Worm (Caenorhabditis elegans) whole organism, L1 larva: Measurements from ENCODE around the gene mdt-8.

Source experiments
- dpl-1 ChIP-seq, 3 experiments: fragments of 150-350 bp in 2 of 3; sonication (generic microtip) in 1 of 3; optimal IDR thresholded peaks; 2 replicates each; lab custom pipeline; 2014 to 2017; ENCODE audit warnings: missing biosample characterization in 3 of 3, missing genetic modification characterization in 3 of 3, missing genetic modification reagents in 3 of 3
- fkh-10 ChIP-seq: sonication (generic microtip); optimal IDR thresholded peaks from 2 replicates; lab custom pipeline; 2017; ENCODE audit warnings: missing biosample characterization, missing genetic modification reagents, missing genetic modification characterization
- jun-1 ChIP-seq: fragments of 150-350 bp; optimal IDR thresholded peaks from 2 replicates; lab custom pipeline; 2014; ENCODE audit warnings: missing biosample characterization, missing genetic modification reagents, missing genetic modification characterization
- lin-39 ChIP-seq: fragments of 150-350 bp; optimal IDR thresholded peaks from 2 replicates; lab custom pipeline; 2014; ENCODE audit warnings: missing biosample characterization, missing genetic modification reagents, missing genetic modification characterization
- lsy-2 ChIP-seq, 2 experiments: fragments of 150-350 bp; optimal IDR thresholded peaks; 2 replicates each; lab custom pipeline; 2014; ENCODE audit warnings: missing biosample characterization in 2 of 2, missing genetic modification characterization in 2 of 2
- mep-1 ChIP-seq: fragments of 150-350 bp; optimal IDR thresholded peaks from 2 replicates; lab custom pipeline; 2014; ENCODE audit warnings: missing biosample characterization, missing genetic modification characterization
- nhr-76 ChIP-seq: sonication (generic microtip); optimal IDR thresholded peaks from 2 replicates; lab custom pipeline; 2017; ENCODE audit warnings: missing biosample characterization, missing genetic modification characterization
- nhr-77 ChIP-seq: fragments of 150-350 bp; optimal IDR thresholded peaks from 2 replicates; lab custom pipeline; 2014; ENCODE audit warnings: missing biosample characterization, missing genetic modification characterization
- nhr-85 ChIP-seq: sonication (generic microtip); peaks from one replicate; lab custom pipeline; 2016; ENCODE audit warnings: missing genetic modification characterization, inconsistent platforms, missing compliant biosample characterization
- skn-1 ChIP-seq: fragments of 150-350 bp; optimal IDR thresholded peaks from 2 replicates; lab custom pipeline; 2014; ENCODE audit warnings: missing biosample characterization, missing genetic modification characterization
- unc-130 ChIP-seq: fragments of 150-350 bp; optimal IDR thresholded peaks from 2 replicates; lab custom pipeline; 2017; ENCODE audit warnings: missing biosample characterization, missing genetic modification characterization, inconsistent platforms
- zag-1 ChIP-seq: fragments of 150-350 bp; optimal IDR thresholded peaks from 2 replicates; lab custom pipeline; 2014; ENCODE audit warnings: missing biosample characterization, missing genetic modification characterization

ce11 chrII:11536505-11536904 is 2.9 kb upstream of the mdt-8 start:
- TF ChIP-seq nhr-85 (tag; lab: Kevin White, UChicago) (no peak), lin-39 (tag; lab: Kevin White, UChicago) (no peak), jun-1 (tag; lab: Kevin White, UChicago) (no peak), nhr-76 (tag; lab: Kevin White, UChicago) (no peak), nhr-77 (tag; lab: Kevin White, UChicago) (no peak), dpl-1 (GFP tag; optimal IDR thresholded peaks at IDR 0.05; lab: Kevin White, UChicago) (no peak), unc-130 (tag; lab: Kevin White, UChicago) (no peak), zag-1 (tag; lab: Kevin White, UChicago) (no peak), mep-1 (tag; lab: Kevin White, UChicago) (no peak), skn-1 (tag; lab: Kevin White, UChicago) (no peak), fkh-10 (GFP tag; lab: Kevin White, UChicago) (no peak), lsy-2 (tag; optimal IDR thresholded peaks at IDR 0.05; lab: Kevin White, UChicago) (no peak)
